Fruit fly (Drosophila melanogaster) whole organism, embryonic: ENCODE measurements around the gene CG34303.

ENCODE experiments used
- ATbp ChIP-seq: fragments of 200-800 bp; sonication (Bioruptor generic); optimal IDR thresholded peaks from 2 replicates; lab custom pipeline; 2017; ENCODE audit warnings: missing biosample characterization, mild to moderate bottlenecking, missing genetic modification characterization, missing genetic modification reagents
- Awh ChIP-seq: fragments of 200-800 bp; sonication (Bioruptor generic); IDR thresholded peaks from 2 replicates; pipeline ENCODE4, ENCODE4 v1.3.6; 2022; ENCODE audit warnings: missing biosample characterization, missing genetic modification characterization
- Blimp-1 ChIP-seq: fragments of 200-800 bp; sonication (Bioruptor generic); optimal IDR thresholded peaks from 3 replicates; lab custom pipeline; 2018; ENCODE audit warnings: missing biosample characterization, missing genetic modification characterization, mild to moderate bottlenecking, moderate library complexity, missing genetic modification reagents
- CG10366 ChIP-seq: fragments of 200-800 bp; sonication (Bioruptor generic); IDR thresholded peaks from 2 replicates; pipeline ENCODE4 v1.3.6; 2022; ENCODE audit warnings: missing biosample characterization, missing genetic modification characterization
- CG11696 ChIP-seq: fragments of 200-800 bp; sonication (Bioruptor generic); IDR thresholded peaks from 2 replicates; pipeline ENCODE4 v1.3.6; 2022; ENCODE audit warnings: missing biosample characterization, missing genetic modification characterization
- CG12104 ChIP-seq: fragments of 200-800 bp; sonication (Bioruptor generic); optimal IDR thresholded peaks from 3 replicates; lab custom pipeline; 2016; ENCODE audit warnings: missing biosample characterization, missing genetic modification characterization
- CG12236 ChIP-seq: fragments of 200-800 bp; sonication (Bioruptor generic); optimal IDR thresholded peaks from 2 replicates; lab custom pipeline; 2016; ENCODE audit warnings: missing biosample characterization, missing genetic modification characterization
- CG15269 ChIP-seq: fragments of 200-800 bp; sonication (Bioruptor generic); optimal IDR thresholded peaks from 2 replicates; lab custom pipeline; 2018; ENCODE audit warnings: missing biosample characterization, mild to moderate bottlenecking, missing genetic modification characterization, moderate library complexity
- CG17359 ChIP-seq: fragments of 200-800 bp; sonication (Bioruptor generic); optimal IDR thresholded peaks from 3 replicates; lab custom pipeline; 2018; ENCODE audit warnings: missing biosample characterization, mild to moderate bottlenecking, missing genetic modification characterization, moderate library complexity
- CG1792 ChIP-seq: fragments of 200-800 bp; sonication (Bioruptor generic); optimal IDR thresholded peaks from 2 replicates; lab custom pipeline; 2016; ENCODE audit warnings: missing biosample characterization, missing genetic modification characterization
- CG2678 ChIP-seq: fragments of 200-800 bp; sonication (Bioruptor generic); optimal IDR thresholded peaks from 3 replicates; lab custom pipeline; 2019; ENCODE audit warnings: missing biosample characterization, mild to moderate bottlenecking, missing genetic modification characterization, moderate library complexity
- CG2712 ChIP-seq: fragments of 200-800 bp; optimal IDR thresholded peaks from 3 replicates; lab custom pipeline; 2019; ENCODE audit warnings: missing biosample characterization, mild to moderate bottlenecking, missing genetic modification characterization, moderate library complexity
- CG2875 ChIP-seq: fragments of 200-800 bp; sonication (Bioruptor generic); optimal IDR thresholded peaks from 2 replicates; lab custom pipeline; 2017; ENCODE audit warnings: missing biosample characterization, mild to moderate bottlenecking, missing genetic modification characterization, missing genetic modification reagents
- CG3163 ChIP-seq: fragments of 200-800 bp; sonication (Bioruptor generic); optimal IDR thresholded peaks from 3 replicates; lab custom pipeline; 2016; ENCODE audit warnings: missing biosample characterization, missing genetic modification characterization
- CG3407 ChIP-seq: fragments of 200-800 bp; sonication (Bioruptor generic); optimal IDR thresholded peaks from 2 replicates; lab custom pipeline; 2018; ENCODE audit warnings: missing biosample characterization, mild to moderate bottlenecking, missing genetic modification characterization
- CG4328 ChIP-seq: fragments of 200-800 bp; sonication (Bioruptor generic); optimal IDR thresholded peaks from 3 replicates; lab custom pipeline; 2017; ENCODE audit warnings: missing biosample characterization, missing genetic modification reagents, missing genetic modification characterization
- CG5180 ChIP-seq: fragments of 200-800 bp; sonication (Bioruptor generic); optimal IDR thresholded peaks from 3 replicates; lab custom pipeline; 2017; ENCODE audit warnings: missing biosample characterization, missing genetic modification characterization, mild to moderate bottlenecking, moderate library complexity, missing genetic modification reagents
- CG5953 ChIP-seq: fragments of 200-800 bp; sonication (Bioruptor generic); IDR thresholded peaks from 2 replicates; pipeline ENCODE4 v1.3.6; 2022; ENCODE audit warnings: missing biosample characterization, missing genetic modification characterization
- CG6689 ChIP-seq: fragments of 200-800 bp; sonication (Bioruptor generic); IDR thresholded peaks from 2 replicates; pipeline ENCODE4 v1.3.6; 2022; ENCODE audit warnings: missing biosample characterization, missing genetic modification characterization
- CG8089 ChIP-seq: fragments of 200-800 bp; sonication (Bioruptor generic); optimal IDR thresholded peaks from 3 replicates; lab custom pipeline; 2016; ENCODE audit warnings: missing biosample characterization, missing genetic modification characterization
- CG9932 ChIP-seq: fragments of 200-800 bp; sonication (Bioruptor generic); IDR thresholded peaks from 2 replicates; pipeline ENCODE4 v1.3.6; 2022; ENCODE audit warnings: missing biosample characterization, missing genetic modification characterization
- Doc2 ChIP-seq: fragments of 200-800 bp; sonication (Bioruptor generic); IDR thresholded peaks from 2 replicates; pipeline ENCODE4 v1.3.6; 2022; ENCODE audit warnings: missing biosample characterization, missing genetic modification characterization
- Elba2 ChIP-seq: fragments of 200-800 bp; sonication (Bioruptor generic); optimal IDR thresholded peaks from 3 replicates; lab custom pipeline; 2016; ENCODE audit warnings: missing biosample characterization, missing genetic modification characterization
- Ets65A ChIP-seq: fragments of 200-800 bp; sonication (Bioruptor generic); peaks from one replicate; lab custom pipeline; 2016; ENCODE audit warnings: missing biosample characterization, missing genetic modification characterization
- H2.0 ChIP-seq: fragments of 200-800 bp; sonication (Bioruptor generic); IDR thresholded peaks from 2 replicates; pipeline ENCODE4 v1.3.6; 2022; ENCODE audit warnings: missing biosample characterization, missing genetic modification characterization
- HLH3B ChIP-seq: fragments of 200-800 bp; sonication (Bioruptor generic); IDR thresholded peaks from 2 replicates; pipeline ENCODE4 v1.3.6; 2022; ENCODE audit warnings: missing biosample characterization, missing genetic modification characterization
- HmgD ChIP-seq: fragments of 200-800 bp; sonication (Bioruptor generic); optimal IDR thresholded peaks from 3 replicates; lab custom pipeline; 2016; ENCODE audit warnings: missing biosample characterization, missing genetic modification characterization
- HmgZ ChIP-seq: fragments of 200-800 bp; sonication (Bioruptor generic); optimal IDR thresholded peaks from 2 replicates; lab custom pipeline; 2018; ENCODE audit warnings: missing biosample characterization, mild to moderate bottlenecking, missing genetic modification characterization
- Lpt ChIP-seq: fragments of >200 bp; optimal IDR thresholded peaks from 2 replicates; lab custom pipeline; 2018; ENCODE audit warnings: missing biosample characterization, missing genetic modification characterization
- Med ChIP-seq: fragments of 200-800 bp; sonication (Bioruptor generic); peaks from one replicate; lab custom pipeline; 2016; ENCODE audit warnings: missing biosample characterization, missing genetic modification characterization, mild to moderate bottlenecking, inconsistent platforms, moderate library complexity
- Vsx1 ChIP-seq: fragments of 200-800 bp; sonication (Bioruptor generic); optimal IDR thresholded peaks from 2 replicates; lab custom pipeline; 2017; ENCODE audit warnings: missing biosample characterization, mild to moderate bottlenecking, missing genetic modification characterization, missing genetic modification reagents
- Xrp1 ChIP-seq: fragments of 200-800 bp; sonication (Bioruptor generic); IDR thresholded peaks from 2 replicates; pipeline ENCODE4 v1.3.6; 2022; ENCODE audit warnings: missing biosample characterization, missing genetic modification characterization
- ara ChIP-seq: fragments of 200-800 bp; sonication (Bioruptor generic); IDR thresholded peaks from 2 replicates; pipeline ENCODE4 v1.3.6; 2022; ENCODE audit warnings: missing biosample characterization, missing genetic modification characterization
- ase ChIP-seq: fragments of 200-800 bp; sonication (Bioruptor generic); IDR thresholded peaks from 3 replicates; pipeline ENCODE4 v1.3.6; 2022; ENCODE audit warnings: missing biosample characterization, missing genetic modification characterization
- btn ChIP-seq: fragments of 200-800 bp; sonication (Bioruptor generic); optimal IDR thresholded peaks from 2 replicates; lab custom pipeline; 2016; ENCODE audit warnings: missing biosample characterization, missing genetic modification characterization
- ci ChIP-seq: fragments of 200-800 bp; sonication (Bioruptor generic); IDR thresholded peaks from 3 replicates; pipeline ENCODE4 v1.3.6; 2022; ENCODE audit warnings: missing biosample characterization, missing genetic modification characterization
- cwo ChIP-seq: fragments of 200-800 bp; sonication (Bioruptor generic); optimal IDR thresholded peaks from 3 replicates; lab custom pipeline; 2017; ENCODE audit warnings: missing biosample characterization, missing genetic modification characterization, mild to moderate bottlenecking, moderate library complexity, missing genetic modification reagents
- ewg ChIP-seq: fragments of 200-800 bp; sonication (Bioruptor generic); optimal IDR thresholded peaks from 3 replicates; lab custom pipeline; 2017; ENCODE audit warnings: mild to moderate bottlenecking, missing biosample characterization, missing genetic modification reagents, missing genetic modification characterization
- eyg ChIP-seq: fragments of 200-800 bp; sonication (Bioruptor generic); optimal IDR thresholded peaks from 3 replicates; lab custom pipeline; 2016; ENCODE audit warnings: missing biosample characterization, missing genetic modification characterization
- kay ChIP-seq: fragments of 200-800 bp; sonication (Bioruptor generic); optimal IDR thresholded peaks from 2 replicates; lab custom pipeline; 2016; ENCODE audit warnings: missing biosample characterization, missing genetic modification characterization
- kni ChIP-seq: fragments of 200-800 bp; sonication (Bioruptor generic); optimal IDR thresholded peaks from 3 replicates; lab custom pipeline; 2017; ENCODE audit warnings: mild to moderate bottlenecking, missing biosample characterization, missing genetic modification reagents, missing genetic modification characterization
- lilli ChIP-seq: fragments of 200-800 bp; sonication (Bioruptor generic); optimal IDR thresholded peaks from 3 replicates; lab custom pipeline; 2016; ENCODE audit warnings: missing biosample characterization, missing genetic modification characterization
- oc ChIP-seq: fragments of 200-800 bp; sonication (Bioruptor generic); optimal IDR thresholded peaks from 2 replicates; lab custom pipeline; 2018; ENCODE audit warnings: missing biosample characterization, mild to moderate bottlenecking, missing genetic modification characterization, moderate library complexity
- onecut ChIP-seq: fragments of 200-800 bp; sonication (Bioruptor generic); IDR thresholded peaks from 2 replicates; pipeline ENCODE4 v1.3.6; 2022; ENCODE audit warnings: missing biosample characterization, missing genetic modification characterization
- pros ChIP-seq: fragments of 200-800 bp; sonication (Bioruptor generic); optimal IDR thresholded peaks from 3 replicates; lab custom pipeline; 2019; ENCODE audit warnings: missing biosample characterization, mild to moderate bottlenecking, missing genetic modification characterization, moderate library complexity
- sens ChIP-seq: fragments of 200-800 bp; sonication (Bioruptor generic); peaks from one replicate; lab custom pipeline; 2016; ENCODE audit warnings: missing biosample characterization, missing genetic modification characterization
- seq ChIP-seq: fragments of 200-800 bp; sonication (Bioruptor generic); IDR thresholded peaks from 2 replicates; pipeline ENCODE4 v1.3.6; 2022; ENCODE audit warnings: missing biosample characterization, missing genetic modification characterization
- slbo ChIP-seq: fragments of 200-800 bp; sonication (Bioruptor generic); IDR thresholded peaks from 2 replicates; pipeline ENCODE4 v1.3.6; 2022; ENCODE audit warnings: missing biosample characterization, missing genetic modification characterization
- slp2 ChIP-seq: fragments of 200-800 bp; sonication (Bioruptor generic); optimal IDR thresholded peaks from 2 replicates; lab custom pipeline; 2016; ENCODE audit warnings: missing biosample characterization, missing genetic modification characterization
- ttk ChIP-seq: fragments of 200-800 bp; sonication (Bioruptor generic); IDR thresholded peaks from 2 replicates; pipeline ENCODE4 v2.1.2; 2022; ENCODE audit warnings: missing biosample characterization, missing genetic modification characterization
- twi ChIP-seq: fragments of 200-800 bp; optimal IDR thresholded peaks from 2 replicates; lab custom pipeline; 2019; ENCODE audit warnings: missing biosample characterization, mild to moderate bottlenecking, missing genetic modification characterization, moderate library complexity
- wek ChIP-seq: fragments of 200-800 bp; sonication (Bioruptor generic); optimal IDR thresholded peaks from 3 replicates; lab custom pipeline; 2018; ENCODE audit warnings: missing biosample characterization, mild to moderate bottlenecking, missing genetic modification characterization, moderate library complexity

The CG34303 gene

dm6 chr3R:10150555-10150954, 1.1 kb downstream of the CG34303 start (continued):
- TF ChIP-seq ttk (no peak), HmgZ (no peak), Xrp1 (peak; percentile 49), CG4328 (GFP tag; lab: Kevin White, UChicago) (no peak), CG2712 (tag; lab: Kevin White, UChicago) (no peak), CG12236 (GFP tag; lab: Kevin White, UChicago) (peak; percentile 1), HmgD (GFP tag; lab: Kevin White, UChicago) (no peak), H2.0 (GFP tag; lab: Robert Waterston, UW) (no peak), CG9932 (GFP tag; lab: Robert Waterston, UW) (no peak), CG2678 (tag; lab: Kevin White, UChicago) (peak; percentile 31), seq (GFP tag; lab: Robert Waterston, UW) (peak; percentile 37; the same call in 1 of the 2 replicates), twi (tag; lab: Kevin White, UChicago) (no peak), slp2 (no peak), Doc2 (GFP tag; lab: Robert Waterston, UW) (no peak), ase (0 out of 3 replicates have a peak, but pooled peaks have one; percentile 10), eyg (GFP tag; lab: Kevin White, UChicago) (no peak), Awh (GFP tag; lab: Robert Waterston, UW) (peak; percentile 60; the same call in 1 of the 2 replicates), CG3163 (GFP tag; lab: Kevin White, UChicago) (peak; percentile 5), Ets65A (GFP tag; lab: Kevin White, UChicago) (peak; percentile 86), HLH3B (GFP tag; lab: Robert Waterston, UW) (peak; percentile 18; the same call in 1 of the 2 replicates), ATbp (GFP tag; lab: Kevin White, UChicago) (peak; percentile 80), pros (no peak), Lpt (GFP tag; lab: Kevin White, UChicago) (no peak), CG17359 (peak; percentile 44), Med (GFP tag; lab: Kevin White, UChicago) (peak; percentile 43), CG15269 (tag; lab: Kevin White, UChicago) (peak; percentile 30), Blimp-1 (GFP tag; lab: Kevin White, UChicago) (peak; percentile 35), CG3407 (GFP tag; lab: Kevin White, UChicago) (peak; percentile 20), ewg (GFP tag; lab: Kevin White, UChicago) (peak; percentile 4), ci (GFP tag; lab: Robert Waterston, UW) (peak; percentile 69; the same call in 1 of the 3 replicates), oc (tag; lab: Kevin White, UChicago) (peak; percentile 54), kni (GFP tag; lab: Kevin White, UChicago) (peak; percentile 95), cwo (GFP tag; lab: Kevin White, UChicago) (no peak), wek (GFP tag; lab: Kevin White, UChicago) (peak; percentile 49), CG12104 (GFP tag; lab: Kevin White, UChicago) (no peak), ara (GFP tag; lab: Robert Waterston, UW) (peak; percentile 48; the same call in 1 of the 2 replicates), CG10366 (no peak), CG8089 (no peak), CG6689 (GFP tag; lab: Robert Waterston, UW) (peak; percentile 37; the same call in 1 of the 2 replicates), CG11696 (GFP tag; lab: Robert Waterston, UW) (no peak), slbo (GFP tag; lab: Robert Waterston, UW) (no peak), onecut (GFP tag; lab: Robert Waterston, UW) (0 out of 2 replicates have a peak, but pooled peaks have one; percentile 13), CG2875 (GFP tag; lab: Kevin White, UChicago) (peak; percentile 52), sens (GFP tag; lab: Kevin White, UChicago) (peak; percentile 31), kay (GFP tag; lab: Kevin White, UChicago) (no peak), btn (peak; percentile 7), Vsx1 (GFP tag; lab: Kevin White, UChicago) (peak; percentile 44), CG1792 (GFP tag; lab: Kevin White, UChicago) (peak; percentile 30), Elba2 (GFP tag; lab: Kevin White, UChicago) (no peak), lilli (GFP tag; lab: Kevin White, UChicago) (no peak), CG5953 (0 out of 2 replicates have a peak, but pooled peaks have one; percentile 53), CG5180 (GFP tag; lab: Kevin White, UChicago) (peak; percentile 20)
